Worm (Caenorhabditis elegans) whole organism, late embryonic: ENCODE results near the gene C18D11.3.

Source experiments
- C08G9.2 ChIP-seq: sonication (generic microtip); optimal IDR thresholded peaks from 2 replicates; lab custom pipeline; 2016; ENCODE audit warnings: mild to moderate bottlenecking, missing genetic modification characterization, moderate library complexity, missing compliant biosample characterization
- ahr-1 ChIP-seq: sonication (generic microtip); optimal IDR thresholded peaks from 2 replicates; lab custom pipeline; 2016; ENCODE audit warnings: missing genetic modification characterization, missing compliant biosample characterization
- ceh-31 ChIP-seq: sonication (generic microtip); optimal IDR thresholded peaks from 2 replicates; lab custom pipeline; 2016; ENCODE audit warnings: missing genetic modification characterization, missing compliant biosample characterization
- dmd-4 ChIP-seq: sonication (generic microtip); optimal IDR thresholded peaks from 2 replicates; lab custom pipeline; 2016; ENCODE audit warnings: borderline replicate concordance, missing genetic modification characterization, missing compliant biosample characterization
- dve-1 ChIP-seq: sonication (generic microtip); optimal IDR thresholded peaks from 2 replicates; lab custom pipeline; 2017; ENCODE audit warnings: antibody characterized with exemption, mild to moderate bottlenecking, missing genetic modification characterization, missing compliant biosample characterization
- elt-4 ChIP-seq: sonication (generic microtip); optimal IDR thresholded peaks from 2 replicates; lab custom pipeline; 2016; ENCODE audit warnings: missing genetic modification characterization, missing compliant biosample characterization
- fkh-6 ChIP-seq: sonication (generic microtip); optimal IDR thresholded peaks from 2 replicates; lab custom pipeline; 2016; ENCODE audit warnings: missing genetic modification characterization, missing compliant biosample characterization
- hlh-13 ChIP-seq: fragments of 200-800 bp; sonication (Bioruptor generic); optimal IDR thresholded peaks from 2 replicates; lab custom pipeline; 2018; ENCODE audit warnings: mild to moderate bottlenecking, missing genetic modification characterization, missing compliant biosample characterization
- pqm-1 ChIP-seq: sonication (generic microtip); optimal IDR thresholded peaks from 2 replicates; lab custom pipeline; 2016; ENCODE audit warnings: missing genetic modification characterization, missing compliant biosample characterization
- tbx-2 ChIP-seq: sonication (generic microtip); optimal IDR thresholded peaks from 2 replicates; lab custom pipeline; 2016; ENCODE audit warnings: missing genetic modification characterization, missing compliant biosample characterization
- tbx-7 ChIP-seq: sonication (generic microtip); optimal IDR thresholded peaks from 2 replicates; lab custom pipeline; 2016; ENCODE audit warnings: missing genotype, missing genetic modification characterization, missing compliant biosample characterization

DNA sequence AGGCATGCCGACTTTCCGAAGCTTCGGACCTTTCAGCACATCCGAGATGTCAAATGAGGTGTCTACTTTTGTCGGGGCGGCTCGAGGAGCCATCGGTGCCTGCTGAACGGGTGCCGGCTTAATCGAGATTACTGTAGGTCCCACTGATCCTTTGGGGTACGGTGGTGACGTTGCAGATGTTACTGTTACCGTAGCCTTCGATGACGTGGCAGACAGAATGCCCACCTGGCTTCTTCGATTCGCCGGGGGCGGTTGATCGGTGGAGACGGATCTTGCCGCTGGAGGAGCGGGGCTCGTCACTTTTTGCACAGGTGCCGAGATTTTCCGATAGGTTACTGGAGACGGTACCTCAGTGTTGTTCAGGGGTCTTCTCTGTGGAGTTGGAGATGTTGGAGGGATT lies 48.4 kb downstream of the C18D11.3 start:
- TF ChIP-seq ahr-1 (tag; lab: Kevin White, UChicago) = no peak
- no peak for TF ChIP-seq fkh-6 (tag; lab: Kevin White, UChicago)
- peak; percentile 0 for TF ChIP-seq C08G9.2
- TF ChIP-seq tbx-2 = no peak
- no peak for TF ChIP-seq elt-4 (tag; lab: Kevin White, UChicago)
- no peak for TF ChIP-seq pqm-1 (tag; lab: Kevin White, UChicago)
- TF ChIP-seq hlh-13 (GFP tag; lab: Kevin White, UChicago) = no peak
- no peak for TF ChIP-seq ceh-31 (tag; lab: Kevin White, UChicago)
- TF ChIP-seq tbx-7 = no peak
- TF ChIP-seq dmd-4 (tag; lab: Kevin White, UChicago) = no peak
- TF ChIP-seq dve-1 = no peak
